Worm (Caenorhabditis elegans): Measurements from ENCODE around the gene clc-19.

DNA sequence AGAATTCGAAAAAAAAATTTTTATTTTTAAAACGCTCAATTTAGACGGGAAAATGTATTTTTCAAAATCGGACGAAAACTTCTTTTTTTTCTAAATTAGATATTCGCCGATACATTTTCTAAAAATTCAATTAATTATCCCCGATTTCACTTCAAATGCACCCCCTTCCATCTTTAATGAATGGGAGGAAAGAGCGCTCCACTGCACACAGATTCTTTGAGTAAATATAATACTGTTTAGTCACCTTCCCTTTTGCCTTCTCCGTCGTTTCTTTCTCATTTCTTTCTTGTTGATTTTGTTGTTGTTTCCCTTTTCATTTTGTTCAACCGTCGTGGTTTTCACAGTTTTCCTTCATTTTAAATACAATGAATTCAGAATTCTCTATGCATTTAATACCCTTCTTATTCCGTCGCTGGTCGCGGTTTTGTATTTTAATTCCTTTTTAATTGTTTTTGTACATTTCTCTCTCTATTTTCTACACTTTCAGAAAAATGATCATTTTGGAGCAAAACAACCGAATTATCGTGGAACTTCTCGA, 11.5 kb downstream of the clc-19 start, which contains the start of gene arx-4:
- TF ChIP-seq ttx-3 (tag; optimal IDR thresholded peaks at IDR 0.05) (no peak), pag-3 (tag; optimal IDR thresholded peaks at IDR 0.05; ENCODE audit: borderline replicate concordance) (no peak)
